Fruit fly (Drosophila melanogaster): Measurements from ENCODE around the gene CG13040.

Gene CG13040

dm6 chr3L:16351770-16352429, 25.3 kb upstream of the CG13040 start, which contains the start of the genes Golgin104 and Tcs3 (continued):
- TF ChIP-seq BEAF-32 (GFP tag; optimal IDR thresholded peaks at IDR 0.05) (peak; percentile 21), CG12659 (GFP tag; optimal IDR thresholded peaks at IDR 0.05) (peak; percentile 26), CG7745 (tag; optimal IDR thresholded peaks at IDR 0.05) (no peak), Pdp1 (GFP tag; optimal IDR thresholded peaks at IDR 0.05) (peak in 1 of 2 experiments; percentile 3), trem (tag; optimal IDR thresholded peaks at IDR 0.05) (peak; percentile 99), CG10366 (GFP tag; IDR thresholded peaks at IDR 0.05) (no peak), org-1 (GFP tag; optimal IDR thresholded peaks at IDR 0.05) (no peak), phol (tag; optimal IDR thresholded peaks at IDR 0.05) (peak; percentile 4), Scr (GFP tag; IDR thresholded peaks at IDR 0.05; ENCODE audit: partially characterized antibody) (peak; percentile 38; the same call in 1 of the 2 replicates), CG18011 (GFP tag; optimal IDR thresholded peaks at IDR 0.05) (no peak), HLH4C (GFP tag; IDR thresholded peaks at IDR 0.05; ENCODE audit: partially characterized antibody) (0 out of 3 replicates have a peak, but pooled peaks have one; percentile 17), exex (tag; optimal IDR thresholded peaks at IDR 0.05) (peak; percentile 8), tll (GFP tag; optimal IDR thresholded peaks at IDR 0.05) (peak in 1 of 2 experiments; percentile 7), CG1792 (GFP tag; optimal IDR thresholded peaks at IDR 0.05) (no peak), Stat92E (GFP tag; optimal IDR thresholded peaks at IDR 0.05) (peak in 1 of 3 experiments; percentile 80), Ets97D (GFP tag; optimal IDR thresholded peaks at IDR 0.05) (peak; percentile 26), scrt (GFP tag; optimal IDR thresholded peaks at IDR 0.05) (peak; percentile 92), vvl (GFP tag; IDR thresholded peaks at IDR 0.05) (peak; percentile 19; the same call in 1 of the 2 replicates), CG14710 (tag; optimal IDR thresholded peaks at IDR 0.05) (peak; percentile 30), CG17186 (GFP tag; optimal IDR thresholded peaks at IDR 0.05) (peak; percentile 30), CG9797 (GFP tag; optimal IDR thresholded peaks at IDR 0.05) (peak; percentile 89), nmo (GFP tag; optimal IDR thresholded peaks at IDR 0.05) (peak; percentile 8), CG4617 (GFP tag; optimal IDR thresholded peaks at IDR 0.05; ENCODE audit: borderline replicate concordance) (peak; percentile 82), crp (GFP tag; optimal IDR thresholded peaks at IDR 0.05) (peak; percentile 91 to 96), otp (GFP tag; IDR thresholded peaks at IDR 0.05) (0 out of 3 replicates have a peak, but pooled peaks have one; percentile 21), MBD-R2 (GFP tag; IDR thresholded peaks at IDR 0.05) (peak; percentile 99), row (GFP tag; IDR thresholded peaks at IDR 0.05) (peak; percentile 39; the same call in 1 of the 3 replicates), CG10267 (tag; optimal IDR thresholded peaks at IDR 0.05) (peak; percentile 3), YL-1 (GFP tag; optimal IDR thresholded peaks at IDR 0.05) (peak; percentile 63), CG5180 (GFP tag; optimal IDR thresholded peaks at IDR 0.05) (no peak), kah (GFP tag; optimal IDR thresholded peaks at IDR 0.05) (peak; percentile 52), CG6791 (GFP tag; IDR thresholded peaks at IDR 0.05; ENCODE audit: partially characterized antibody) (no peak), Myb (GFP tag; optimal IDR thresholded peaks at IDR 0.05) (peak; percentile 31), CG11093 (GFP tag; IDR thresholded peaks at IDR 0.05) (no peak)

- 0 out of 3 replicates have a peak, but pooled peaks have one; percentile 43 for TF ChIP-seq CG6791 (GFP tag; IDR thresholded peaks at IDR 0.05; ENCODE audit: partially characterized antibody)
- no peak for TF ChIP-seq tll (GFP tag; optimal IDR thresholded peaks at IDR 0.05)
- TF ChIP-seq Med (GFP tag) = peak; percentile 5
- no peak for TF ChIP-seq Dad (GFP tag; optimal IDR thresholded peaks at IDR 0.05)
- TF ChIP-seq Bdp1 (GFP tag; optimal IDR thresholded peaks at IDR 0.05) = peak; percentile 95
- 0 out of 3 replicates have a peak, but pooled peaks have one; percentile 8 for TF ChIP-seq CG7963 (GFP tag; IDR thresholded peaks at IDR 0.05; ENCODE audit: partially characterized antibody)
Observed at dm6 chr3L:16349686-16350085, 23.1 kb upstream of the CG13040 start.
